Fruit fly (Drosophila melanogaster) whole organism, embryonic: ENCODE data around the gene CG46318.

ENCODE experiments used
- CG12155 ChIP-seq: fragments of 200-800 bp; sonication (Bioruptor generic); optimal IDR thresholded peaks from 3 replicates; lab custom pipeline; 2016; ENCODE audit warnings: missing biosample characterization, missing genetic modification characterization
- CG12942 ChIP-seq: fragments of 200-800 bp; sonication (Bioruptor generic); optimal IDR thresholded peaks from 3 replicates; lab custom pipeline; 2016; ENCODE audit warnings: missing biosample characterization, missing genetic modification characterization
- CG13123 ChIP-seq: fragments of 200-800 bp; sonication (Bioruptor generic); optimal IDR thresholded peaks from 2 replicates; lab custom pipeline; 2016; ENCODE audit warnings: missing biosample characterization, missing genetic modification characterization
- CG1602 ChIP-seq: fragments of 200-800 bp; sonication (Bioruptor generic); optimal IDR thresholded peaks from 3 replicates; lab custom pipeline; 2016; ENCODE audit warnings: missing biosample characterization, missing genetic modification characterization
- CG31388 ChIP-seq: fragments of 200-800 bp; sonication (Bioruptor generic); optimal IDR thresholded peaks from 2 replicates; lab custom pipeline; 2016; ENCODE audit warnings: missing biosample characterization, missing genetic modification characterization
- CG32767 ChIP-seq: fragments of 200-800 bp; sonication (Bioruptor generic); IDR thresholded peaks from 2 replicates; pipeline ENCODE4 v1.3.6; 2022; ENCODE audit warnings: missing biosample characterization, missing genetic modification characterization
- CG5180 ChIP-seq: fragments of 200-800 bp; sonication (Bioruptor generic); optimal IDR thresholded peaks from 3 replicates; lab custom pipeline; 2017; ENCODE audit warnings: missing biosample characterization, missing genetic modification characterization, mild to moderate bottlenecking, moderate library complexity, missing genetic modification reagents
- CG7928 ChIP-seq: fragments of 200-800 bp; sonication (Bioruptor generic); optimal IDR thresholded peaks from 2 replicates; lab custom pipeline; 2017; ENCODE audit warnings: missing biosample characterization, mild to moderate bottlenecking, missing genetic modification characterization
- CG9609 ChIP-seq: fragments of 200-800 bp; sonication (Bioruptor generic); optimal IDR thresholded peaks from 3 replicates; lab custom pipeline; 2016; ENCODE audit warnings: missing biosample characterization, missing genetic modification characterization
- CG9817 ChIP-seq: fragments of 200-800 bp; sonication (Bioruptor generic); optimal IDR thresholded peaks from 2 replicates; lab custom pipeline; 2018; ENCODE audit warnings: missing biosample characterization, mild to moderate bottlenecking, missing genetic modification characterization, moderate library complexity
- D19A ChIP-seq: fragments of 200-800 bp; optimal IDR thresholded peaks from 3 replicates; lab custom pipeline; 2019; ENCODE audit warnings: missing biosample characterization, mild to moderate bottlenecking, missing genetic modification characterization, moderate library complexity
- Deaf1 ChIP-seq: fragments of 200-800 bp; optimal IDR thresholded peaks from 3 replicates; lab custom pipeline; 2019; ENCODE audit warnings: missing biosample characterization, mild to moderate bottlenecking, missing genetic modification characterization, moderate library complexity
- Dek ChIP-seq: fragments of 200-800 bp; sonication (Bioruptor generic); optimal IDR thresholded peaks from 3 replicates; lab custom pipeline; 2019; ENCODE audit warnings: missing biosample characterization, mild to moderate bottlenecking, missing genetic modification characterization, moderate library complexity
- E2f1 ChIP-seq: fragments of 200-800 bp; sonication (Bioruptor generic); IDR thresholded peaks from 2 replicates; pipeline ENCODE4 v1.3.6; 2022; ENCODE audit warnings: missing biosample characterization, missing genetic modification characterization
- Elba2 ChIP-seq: fragments of 200-800 bp; sonication (Bioruptor generic); optimal IDR thresholded peaks from 3 replicates; lab custom pipeline; 2016; ENCODE audit warnings: missing biosample characterization, missing genetic modification characterization
- Fer2 ChIP-seq: fragments of 200-800 bp; sonication (Bioruptor generic); optimal IDR thresholded peaks from 2 replicates; lab custom pipeline; 2018; ENCODE audit warnings: missing biosample characterization, mild to moderate bottlenecking, missing genetic modification characterization, moderate library complexity
- HLH4C ChIP-seq: fragments of 200-800 bp; sonication (Bioruptor generic); IDR thresholded peaks from 3 replicates; pipeline ENCODE4 v1.3.6; 2022; ENCODE audit warnings: missing biosample characterization, missing genetic modification characterization; ENCODE audit not compliant: partially characterized antibody
- Max ChIP-seq: fragments of 200-800 bp; sonication (Bioruptor generic); optimal IDR thresholded peaks from 2 replicates; lab custom pipeline; 2016; ENCODE audit warnings: missing biosample characterization, mild to moderate bottlenecking, missing genetic modification characterization
- Six4 ChIP-seq: fragments of 200-800 bp; sonication (Bioruptor generic); optimal IDR thresholded peaks from 2 replicates; lab custom pipeline; 2016; ENCODE audit warnings: missing biosample characterization, missing genetic modification characterization
- Sox100B ChIP-seq: fragments of 200-800 bp; sonication (Bioruptor generic); optimal IDR thresholded peaks from 3 replicates; lab custom pipeline; 2018; ENCODE audit warnings: missing biosample characterization, mild to moderate bottlenecking, missing genetic modification characterization
- Trl ChIP-seq, 3 experiments: fragments of >200 bp in 2 of 3; fragments of 200-800 bp in 1 of 3; sonication (Bioruptor generic) in 1 of 3; optimal IDR thresholded peaks; 2 replicates in 1 of 3; 3 replicates in 2 of 3; lab custom pipeline; 2016 to 2017; ENCODE audit warnings: missing biosample characterization in 1 of 3, missing genetic modification characterization in 1 of 3
- Xbp1 ChIP-seq: fragments of 200-800 bp; sonication (Bioruptor generic); optimal IDR thresholded peaks from 3 replicates; lab custom pipeline; 2016; ENCODE audit warnings: missing biosample characterization, mild to moderate bottlenecking, missing genetic modification characterization
- Xrp1 ChIP-seq: fragments of 200-800 bp; sonication (Bioruptor generic); IDR thresholded peaks from 2 replicates; pipeline ENCODE4 v1.3.6; 2022; ENCODE audit warnings: missing biosample characterization, missing genetic modification characterization
- az2 ChIP-seq: fragments of 200-800 bp; sonication (Bioruptor generic); optimal IDR thresholded peaks from 3 replicates; lab custom pipeline; 2016; ENCODE audit warnings: missing biosample characterization, missing genetic modification characterization
- bcd ChIP-seq: fragments of 200-800 bp; sonication (Bioruptor generic); optimal IDR thresholded peaks from 2 replicates; lab custom pipeline; 2017; ENCODE audit warnings: missing biosample characterization, mild to moderate bottlenecking, missing genetic modification characterization
- chif ChIP-seq, 2 experiments: fragments of 200-800 bp; sonication (Bioruptor generic); optimal IDR thresholded peaks; 3 replicates each; lab custom pipeline; 2016; ENCODE audit warnings: missing biosample characterization in 2 of 2, missing genetic modification characterization in 2 of 2
- dm ChIP-seq: fragments of 200-800 bp; sonication (Bioruptor generic); optimal IDR thresholded peaks from 3 replicates; lab custom pipeline; 2016; ENCODE audit warnings: missing biosample characterization, missing genetic modification characterization
- dmrt11E ChIP-seq: fragments of 200-800 bp; sonication (Bioruptor generic); optimal IDR thresholded peaks from 3 replicates; lab custom pipeline; 2018; ENCODE audit warnings: missing biosample characterization, mild to moderate bottlenecking, missing genetic modification characterization, moderate library complexity
- dmrt99B ChIP-seq: fragments of 200-800 bp; sonication (Bioruptor generic); optimal IDR thresholded peaks from 2 replicates; lab custom pipeline; 2018; ENCODE audit warnings: missing biosample characterization, mild to moderate bottlenecking, missing genetic modification characterization, moderate library complexity
- esg ChIP-seq: fragments of 200-800 bp; sonication (Bioruptor generic); conservative IDR thresholded peaks from 2 replicates; pipeline ENCODE4 v1.3.6; 2022; ENCODE audit warnings: missing biosample characterization, missing genetic modification characterization
- grn ChIP-seq: fragments of 200-800 bp; sonication (Bioruptor generic); optimal IDR thresholded peaks from 3 replicates; lab custom pipeline; 2017; ENCODE audit warnings: missing biosample characterization, missing genetic modification characterization
- ind ChIP-seq: fragments of 200-800 bp; sonication (Bioruptor generic); optimal IDR thresholded peaks from 3 replicates; lab custom pipeline; 2016; ENCODE audit warnings: missing biosample characterization, missing genetic modification characterization
- jumu ChIP-seq: fragments of 200-800 bp; sonication (Bioruptor generic); optimal IDR thresholded peaks from 3 replicates; lab custom pipeline; 2016; ENCODE audit warnings: missing biosample characterization, missing genetic modification characterization
- kah ChIP-seq: fragments of 200-800 bp; sonication (Bioruptor generic); optimal IDR thresholded peaks from 2 replicates; lab custom pipeline; 2018; ENCODE audit warnings: missing biosample characterization, mild to moderate bottlenecking, missing genetic modification characterization
- kni ChIP-seq: fragments of 200-800 bp; sonication (Bioruptor generic); optimal IDR thresholded peaks from 3 replicates; lab custom pipeline; 2017; ENCODE audit warnings: mild to moderate bottlenecking, missing biosample characterization, missing genetic modification reagents, missing genetic modification characterization
- lbe ChIP-seq: fragments of 200-800 bp; sonication (Bioruptor generic); optimal IDR thresholded peaks from 2 replicates; lab custom pipeline; 2016; ENCODE audit warnings: missing biosample characterization, mild to moderate bottlenecking, missing genetic modification characterization
- lmd ChIP-seq: fragments of 200-800 bp; sonication (Bioruptor generic); IDR thresholded peaks from 2 replicates; pipeline ENCODE4 v1.3.6; 2022; ENCODE audit warnings: missing biosample characterization, missing genetic modification characterization
- lola ChIP-seq, 3 experiments: fragments of >200 bp in 2 of 3; fragments of 200-800 bp in 1 of 3; sonication (Bioruptor generic) in 1 of 3; optimal IDR thresholded peaks; 2 replicates each; lab custom pipeline; 2017 to 2019; ENCODE audit warnings: missing biosample characterization in 3 of 3, missing genetic modification characterization in 3 of 3, mild to moderate bottlenecking in 1 of 3, moderate library complexity in 1 of 3
- maf-S ChIP-seq: fragments of 200-800 bp; sonication (Bioruptor generic); optimal IDR thresholded peaks from 2 replicates; lab custom pipeline; 2016; ENCODE audit warnings: missing biosample characterization, missing genetic modification characterization
- nmo ChIP-seq: fragments of 200-800 bp; sonication (Bioruptor generic); optimal IDR thresholded peaks from 2 replicates; lab custom pipeline; 2018; ENCODE audit warnings: missing biosample characterization, mild to moderate bottlenecking, missing genetic modification characterization, moderate library complexity
- pzg ChIP-seq: fragments of 200-800 bp; sonication (Bioruptor generic); optimal IDR thresholded peaks from 3 replicates; lab custom pipeline; 2018; ENCODE audit warnings: missing biosample characterization, mild to moderate bottlenecking, missing genetic modification characterization, moderate library complexity
- sc ChIP-seq, 3 experiments: fragments of >200 bp in 2 of 3; fragments of 200-800 bp in 1 of 3; sonication (Bioruptor generic) in 1 of 3; optimal IDR thresholded peaks; 2 replicates in 2 of 3; 3 replicates in 1 of 3; lab custom pipeline; 2017; ENCODE audit warnings: mild to moderate bottlenecking in 1 of 3, missing biosample characterization in 1 of 3, missing genetic modification characterization in 1 of 3, missing genetic modification reagents in 1 of 3
- schlank ChIP-seq: fragments of 200-800 bp; sonication (Bioruptor generic); optimal IDR thresholded peaks from 2 replicates; lab custom pipeline; 2018; ENCODE audit warnings: missing biosample characterization, mild to moderate bottlenecking, missing genetic modification characterization
- sens ChIP-seq: fragments of 200-800 bp; sonication (Bioruptor generic); peaks from one replicate; lab custom pipeline; 2016; ENCODE audit warnings: missing biosample characterization, missing genetic modification characterization
- sisA ChIP-seq: fragments of 200-800 bp; sonication (Bioruptor generic); IDR thresholded peaks from 2 replicates; pipeline ENCODE4 v1.3.6; 2022; ENCODE audit warnings: missing biosample characterization, missing genetic modification characterization
- sob ChIP-seq: fragments of 200-800 bp; sonication (Bioruptor generic); IDR thresholded peaks from 2 replicates; pipeline ENCODE4 v1.3.6; 2022; ENCODE audit warnings: missing biosample characterization, missing genetic modification characterization
- unpg ChIP-seq: fragments of 200-800 bp; sonication (Bioruptor generic); optimal IDR thresholded peaks from 3 replicates; lab custom pipeline; 2018; ENCODE audit warnings: missing biosample characterization, mild to moderate bottlenecking, missing genetic modification characterization, moderate library complexity
- zfh1 ChIP-seq: fragments of 200-800 bp; sonication (Bioruptor generic); IDR thresholded peaks from 3 replicates; pipeline ENCODE4 v1.3.6; 2022; ENCODE audit warnings: missing biosample characterization, missing genetic modification characterization

Gene CG46318

dm6 chr3R:18670441-18671111 is 9.8 kb upstream of the CG46318 start (continued):
- TF ChIP-seq Elba2 (GFP tag; lab: Kevin White, UChicago) (no peak), nmo (GFP tag; lab: Kevin White, UChicago) (peak; percentile 90), chif (GFP tag; optimal IDR thresholded peaks at IDR 0.05; lab: Kevin White, UChicago) (peak in 1 of 2 experiments; percentile 17), pzg (GFP tag; lab: Kevin White, UChicago) (no peak), Trl (optimal IDR thresholded peaks at IDR 0.05; lab: Kevin White, UChicago) (peak; percentile 79 to 80), Trl (GFP tag; optimal IDR thresholded peaks at IDR 0.05; lab: Kevin White, UChicago) (no peak), Dek (tag; lab: Kevin White, UChicago) (peak; percentile 61), CG9609 (GFP tag; lab: Kevin White, UChicago) (no peak), Xbp1 (peak; percentile 27), CG12942 (GFP tag; lab: Kevin White, UChicago) (peak; percentile 8), sisA (GFP tag; lab: Robert Waterston, UW) (peak; percentile 50), D19A (tag; lab: Kevin White, UChicago) (peak; percentile 16), Max (peak; percentile 18), CG31388 (GFP tag; lab: Kevin White, UChicago) (no peak), CG1602 (peak; percentile 24), unpg (GFP tag; lab: Kevin White, UChicago) (peak; percentile 70), CG12155 (GFP tag; lab: Kevin White, UChicago) (no peak), lmd (peak; percentile 45), CG32767 (GFP tag; lab: Robert Waterston, UW) (peak; percentile 36; the same call in 1 of the 2 replicates), kah (GFP tag; lab: Kevin White, UChicago) (no peak), bcd (GFP tag; lab: Kevin White, UChicago) (peak; percentile 2), E2f1 (GFP tag; lab: Robert Waterston, UW) (peak; percentile 40), Fer2 (tag; lab: Kevin White, UChicago) (peak; percentile 51), esg (GFP tag; lab: Robert Waterston, UW) (0 out of 2 replicates have a peak, but pooled peaks have one; percentile 20), ind (GFP tag; lab: Kevin White, UChicago) (peak; percentile 69), Deaf1 (tag; lab: Kevin White, UChicago) (no peak), CG13123 (GFP tag; lab: Kevin White, UChicago) (no peak), sens (GFP tag; lab: Kevin White, UChicago) (peak; percentile 91), dmrt11E (peak; percentile 62), kni (GFP tag; lab: Kevin White, UChicago) (no peak), Xrp1 (GFP tag; lab: Robert Waterston, UW) (peak; percentile 44), HLH4C (no peak), CG5180 (peak; percentile 14), CG9817 (tag; lab: Kevin White, UChicago) (peak; percentile 63), sob (GFP tag; lab: Robert Waterston, UW) (peak; percentile 52; the same call in 1 of the 2 replicates), zfh1 (GFP tag; lab: Robert Waterston, UW) (peak; percentile 40; the same call in 1 of the 3 replicates), dmrt99B (tag; lab: Kevin White, UChicago) (peak; percentile 80), jumu (GFP tag; lab: Kevin White, UChicago) (peak; percentile 34), grn (GFP tag; lab: Kevin White, UChicago) (peak; percentile 85), CG7928 (GFP tag; lab: Kevin White, UChicago) (no peak), lola (GFP tag; optimal IDR thresholded peaks at IDR 0.05; lab: Kevin White, UChicago) (peak in 1 of 3 experiments; percentile 67), Sox100B (GFP tag; lab: Kevin White, UChicago) (peak; percentile 37), az2 (GFP tag; lab: Kevin White, UChicago) (peak; percentile 36), schlank (tag; lab: Kevin White, UChicago) (no peak), maf-S (GFP tag; lab: Kevin White, UChicago) (no peak), lbe (GFP tag; lab: Kevin White, UChicago) (no peak), sc (optimal IDR thresholded peaks at IDR 0.05; lab: Kevin White, UChicago) (no peak), sc (GFP tag; optimal IDR thresholded peaks at IDR 0.05; lab: Kevin White, UChicago) (peak; percentile 21), dm (GFP tag; lab: Kevin White, UChicago) (no peak), Six4 (peak; percentile 0)
